Fruit fly (Drosophila melanogaster) whole organism, adult: ENCODE data around the gene P5cr.

Experiments
- CG12768 ChIP-seq: fragments of 200-800 bp; sonication (Bioruptor generic); optimal IDR thresholded peaks from 2 replicates; lab custom pipeline; 2017; ENCODE audit warnings: missing biosample characterization, missing genetic modification characterization, mild to moderate bottlenecking, moderate library complexity, missing genetic modification reagents
- CG1620 ChIP-seq: fragments of 200-800 bp; sonication (Bioruptor generic); optimal IDR thresholded peaks from 2 replicates; lab custom pipeline; 2016; ENCODE audit warnings: missing biosample characterization, missing genetic modification characterization
- Mnt ChIP-seq: fragments of 200-800 bp; sonication (Bioruptor generic); optimal IDR thresholded peaks from 2 replicates; lab custom pipeline; 2016; ENCODE audit warnings: missing biosample characterization, mild to moderate bottlenecking, missing genetic modification characterization
- cic ChIP-seq: fragments of 200-800 bp; sonication (Bioruptor generic); optimal IDR thresholded peaks from 2 replicates; lab custom pipeline; 2017; ENCODE audit warnings: missing biosample characterization, mild to moderate bottlenecking, missing genetic modification characterization, moderate library complexity
- cnc ChIP-seq, 2 experiments: fragments of >200 bp; optimal IDR thresholded peaks; 2 replicates each; lab custom pipeline; 2017
- kay ChIP-seq: fragments of 200-800 bp; sonication (Bioruptor generic); peaks from one replicate; lab custom pipeline; 2016; ENCODE audit warnings: missing biosample characterization, missing genetic modification characterization, borderline replicate concordance
- pad ChIP-seq: fragments of 200-800 bp; sonication (Bioruptor generic); optimal IDR thresholded peaks from 3 replicates; lab custom pipeline; 2017; ENCODE audit warnings: missing biosample characterization, missing genetic modification characterization, mild to moderate bottlenecking, moderate library complexity, missing genetic modification reagents

DNA sequence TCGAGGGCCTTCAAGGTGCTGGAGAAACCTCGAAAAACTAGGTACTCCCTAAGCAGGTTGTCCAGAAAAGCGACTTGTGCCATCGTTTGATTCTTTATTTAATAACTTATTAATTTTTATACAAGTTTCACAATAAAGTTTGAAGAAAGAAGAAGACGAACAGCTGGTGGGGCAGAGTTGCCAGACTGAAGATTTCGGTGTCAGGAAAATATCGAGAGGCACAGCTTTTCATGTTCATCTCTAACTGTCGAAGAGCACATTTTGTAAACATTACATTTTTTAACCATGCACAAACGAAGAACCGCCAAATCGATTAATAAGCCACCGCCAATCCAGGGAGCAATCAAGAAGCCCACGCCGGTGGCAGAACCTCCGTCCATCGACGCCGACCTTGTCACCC is 4.9 kb upstream of the P5cr start, which contains the start of the genes CG6005 and CG14286:
- TF ChIP-seq Mnt (peak; percentile 70), CG1620 (GFP tag; lab: Kevin White, UChicago) (peak; percentile 77), CG12768 (GFP tag; lab: Kevin White, UChicago) (no peak), kay (GFP tag; lab: Kevin White, UChicago) (no peak), pad (GFP tag; lab: Kevin White, UChicago) (no peak), cic (GFP tag; lab: Kevin White, UChicago) (no peak), cnc (optimal IDR thresholded peaks at IDR 0.05; lab: Kevin White, UChicago) (no peak)
